Worm (Caenorhabditis elegans) whole organism, young adult: ENCODE results near the gene C44C10.9.

Experiments
- B0261.1 ChIP-seq: sonication (generic microtip); optimal IDR thresholded peaks from 2 replicates; lab custom pipeline; 2016; ENCODE audit warnings: mild to moderate bottlenecking, missing genetic modification characterization, moderate library complexity, missing compliant biosample characterization
- B0336.3 ChIP-seq: fragments of 200-800 bp; sonication (Bioruptor generic); IDR thresholded peaks from 2 replicates; pipeline ENCODE4 v1.3.6; 2022; ENCODE audit warnings: missing genetic modification characterization, missing compliant biosample characterization
- D2030.7 ChIP-seq: fragments of 200-800 bp; sonication (Bioruptor generic); IDR thresholded peaks from 2 replicates; pipeline ENCODE4 v1.3.6; 2022; ENCODE audit warnings: missing genetic modification reagents, missing genetic modification characterization, missing compliant biosample characterization
- F37B4.10 ChIP-seq: fragments of 200-800 bp; sonication (Bioruptor generic); IDR thresholded peaks from 2 replicates; pipeline ENCODE4 v1.3.6; 2022; ENCODE audit warnings: missing genetic modification characterization, missing compliant biosample characterization
- F49E8.2 ChIP-seq: sonication (generic microtip); optimal IDR thresholded peaks from 3 replicates; lab custom pipeline; 2017; ENCODE audit warnings: missing genetic modification characterization, mild to moderate bottlenecking, missing compliant biosample characterization, antibody characterized with exemption, moderate library complexity; ENCODE audit not compliant: insufficient read depth
- F57A8.1 ChIP-seq: fragments of 200-800 bp; sonication (Bioruptor generic); optimal IDR thresholded peaks from 2 replicates; lab custom pipeline; 2018; ENCODE audit warnings: mild to moderate bottlenecking, missing genetic modification characterization, moderate library complexity, missing compliant biosample characterization
- F57C9.4 ChIP-seq: sonication (generic microtip); optimal IDR thresholded peaks from 2 replicates; lab custom pipeline; 2017; ENCODE audit warnings: mild to moderate bottlenecking, missing genetic modification characterization, missing compliant biosample characterization
- Y53F4B.3 ChIP-seq: fragments of 200-800 bp; sonication (Bioruptor generic); IDR thresholded peaks from 2 replicates; pipeline ENCODE4 v1.3.6; 2022; ENCODE audit warnings: missing genetic modification reagents, missing genetic modification characterization, missing compliant biosample characterization
- Y56A3A.18 ChIP-seq: fragments of 200-800 bp; sonication (Bioruptor generic); IDR thresholded peaks from 2 replicates; pipeline ENCODE4 v1.3.6; 2022; ENCODE audit warnings: missing genetic modification reagents, missing genetic modification characterization, missing compliant biosample characterization
- Y95B8A.8 ChIP-seq: fragments of 200-800 bp; sonication (Bioruptor generic); IDR thresholded peaks from 2 replicates; pipeline ENCODE4 v1.3.6; 2022; ENCODE audit warnings: missing genetic modification reagents, missing genetic modification characterization, missing compliant biosample characterization
- atf-7 ChIP-seq: sonication (generic microtip); optimal IDR thresholded peaks from 2 replicates; lab custom pipeline; 2017; ENCODE audit warnings: mild to moderate bottlenecking, missing genetic modification characterization, missing compliant biosample characterization
- athp-1 ChIP-seq: sonication (generic microtip); optimal IDR thresholded peaks from 2 replicates; lab custom pipeline; 2017; ENCODE audit warnings: mild to moderate bottlenecking, missing genetic modification characterization, missing compliant biosample characterization
- attf-6 ChIP-seq: fragments of 200-800 bp; sonication (Bioruptor generic); IDR thresholded peaks from 2 replicates; pipeline ENCODE4 v1.3.6; 2022; ENCODE audit warnings: missing genetic modification reagents, missing genetic modification characterization, missing compliant biosample characterization
- bed-1 ChIP-seq: fragments of 200-800 bp; sonication (Bioruptor generic); IDR thresholded peaks from 2 replicates; pipeline ENCODE4 v1.3.6; 2022; ENCODE audit warnings: missing genetic modification reagents, missing genetic modification characterization, missing compliant biosample characterization
- cebp-1 ChIP-seq, 2 experiments: fragments of 200-800 bp in 1 of 2; sonication (Bioruptor generic) in 1 of 2; sonication (generic microtip) in 1 of 2; IDR thresholded peaks in 1 of 2; optimal IDR thresholded peaks in 1 of 2; 2 replicates each; pipeline versions ENCODE4 v1.3.6 to Lab custom; 2017 to 2022; ENCODE audit warnings: missing compliant biosample characterization in 2 of 2, missing genetic modification characterization in 2 of 2, mild to moderate bottlenecking in 1 of 2, missing genetic modification reagents in 1 of 2, moderate library complexity in 1 of 2
- ceh-58 ChIP-seq: fragments of 200-800 bp; sonication (Bioruptor generic); IDR thresholded peaks from 2 replicates; pipeline ENCODE4 v1.3.6; 2022; ENCODE audit warnings: missing genetic modification characterization, missing compliant biosample characterization
- ceh-91 ChIP-seq: fragments of 200-800 bp; sonication (Bioruptor generic); IDR thresholded peaks from 2 replicates; pipeline ENCODE4 v1.3.6; 2022; ENCODE audit warnings: missing genetic modification reagents, missing genetic modification characterization, missing compliant biosample characterization
- chd-7 ChIP-seq: sonication (generic microtip); optimal IDR thresholded peaks from 2 replicates; lab custom pipeline; 2016; ENCODE audit warnings: mild to moderate bottlenecking, missing genetic modification characterization, moderate library complexity, missing compliant biosample characterization
- hlh-26 ChIP-seq: fragments of 200-800 bp; sonication (Bioruptor generic); conservative IDR thresholded peaks from 2 replicates; pipeline ENCODE4 v1.3.6; 2022; ENCODE audit warnings: missing genetic modification reagents, missing genetic modification characterization, missing compliant biosample characterization
- hrde-1 ChIP-seq: sonication (generic microtip); optimal IDR thresholded peaks from 2 replicates; lab custom pipeline; 2016; ENCODE audit warnings: missing genetic modification characterization, mild to moderate bottlenecking, missing compliant biosample characterization, moderate library complexity, missing genotype, missing genetic modification reagents, borderline replicate concordance
- hsf-1 ChIP-seq: fragments of 200-800 bp; sonication (Bioruptor generic); IDR thresholded peaks from 2 replicates; pipeline ENCODE4 v1.3.6; 2022; ENCODE audit warnings: missing genetic modification reagents, missing genetic modification characterization, missing compliant biosample characterization
- lin-35 ChIP-seq, 3 experiments: fragments of 150-350 bp in 2 of 3; sonication (generic microtip) in 1 of 3; optimal IDR thresholded peaks; 2 replicates each; lab custom pipeline; 2014 to 2018; ENCODE audit warnings: missing biosample characterization in 3 of 3, missing genetic modification characterization in 3 of 3, missing genetic modification reagents in 3 of 3
- lin-40 ChIP-seq: sonication (generic microtip); optimal IDR thresholded peaks from 2 replicates; lab custom pipeline; 2016; ENCODE audit warnings: missing genetic modification characterization, mild to moderate bottlenecking, missing compliant biosample characterization, missing genotype, missing genetic modification reagents
- lsl-1 ChIP-seq: fragments of 200-800 bp; sonication (Bioruptor generic); optimal IDR thresholded peaks from 2 replicates; lab custom pipeline; 2018; ENCODE audit warnings: mild to moderate bottlenecking, missing genetic modification characterization, moderate library complexity, missing compliant biosample characterization
- lsy-27 ChIP-seq: sonication (generic microtip); optimal IDR thresholded peaks from 2 replicates; lab custom pipeline; 2017; ENCODE audit warnings: missing genetic modification characterization, mild to moderate bottlenecking, missing compliant biosample characterization, antibody characterized with exemption, missing genotype, borderline replicate concordance; ENCODE audit not compliant: insufficient read depth
- nfya-1 ChIP-seq: sonication (generic microtip); optimal IDR thresholded peaks from 2 replicates; lab custom pipeline; 2017; ENCODE audit warnings: antibody characterized with exemption, missing compliant biosample characterization, missing genetic modification characterization, borderline replicate concordance; ENCODE audit not compliant: insufficient read depth
- nhr-120 ChIP-seq: fragments of 200-800 bp; sonication (Bioruptor generic); IDR thresholded peaks from 2 replicates; pipeline ENCODE4 v1.3.6; 2022; ENCODE audit warnings: missing genetic modification characterization, missing compliant biosample characterization
- nhr-80 ChIP-seq: sonication (generic microtip); optimal IDR thresholded peaks from 2 replicates; lab custom pipeline; 2016; ENCODE audit warnings: missing genetic modification characterization, missing compliant biosample characterization
- pha-4 ChIP-seq: fragments of 150-350 bp; sonication (generic microtip); optimal IDR thresholded peaks from 2 replicates; lab custom pipeline; 2014; ENCODE audit warnings: missing biosample characterization, missing genetic modification reagents, missing genetic modification characterization
- rcor-1 ChIP-seq: fragments of 200-800 bp; sonication (Bioruptor generic); IDR thresholded peaks from 2 replicates; pipeline ENCODE4 v1.3.6; 2022; ENCODE audit warnings: missing genetic modification reagents, missing genetic modification characterization, missing compliant biosample characterization
- repo-1 ChIP-seq: sonication (generic microtip); optimal IDR thresholded peaks from 2 replicates; lab custom pipeline; 2017; ENCODE audit warnings: mild to moderate bottlenecking, missing genetic modification characterization, missing compliant biosample characterization
- sdz-38 ChIP-seq: sonication (generic microtip); optimal IDR thresholded peaks from 2 replicates; lab custom pipeline; 2016; ENCODE audit warnings: missing genotype, missing genetic modification characterization, missing compliant biosample characterization
- sea-2 ChIP-seq: fragments of 200-800 bp; sonication (Bioruptor generic); IDR thresholded peaks from 2 replicates; pipeline ENCODE4 v1.3.6; 2022; ENCODE audit warnings: missing genetic modification characterization, missing compliant biosample characterization
- snpc-1.1 ChIP-seq: sonication (generic microtip); optimal IDR thresholded peaks from 2 replicates; lab custom pipeline; 2017; ENCODE audit warnings: missing genetic modification characterization, mild to moderate bottlenecking, missing compliant biosample characterization, antibody characterized with exemption, moderate library complexity, missing genotype, missing genetic modification reagents; ENCODE audit not compliant: insufficient read depth
- unc-62 ChIP-seq: fragments of 150-350 bp; optimal IDR thresholded peaks from 2 replicates; lab custom pipeline; 2014; ENCODE audit warnings: missing biosample characterization, missing genetic modification reagents, missing genetic modification characterization
- zim-3 ChIP-seq: sonication (generic microtip); optimal IDR thresholded peaks from 2 replicates; lab custom pipeline; 2017; ENCODE audit warnings: mild to moderate bottlenecking, missing genetic modification characterization, moderate library complexity, missing compliant biosample characterization
- ztf-18 ChIP-seq: sonication (generic microtip); optimal IDR thresholded peaks from 2 replicates; lab custom pipeline; 2016; ENCODE audit warnings: missing genotype, mild to moderate bottlenecking, missing genetic modification characterization, missing compliant biosample characterization
- ztf-22 ChIP-seq: fragments of 200-800 bp; sonication (Bioruptor generic); optimal IDR thresholded peaks from 2 replicates; lab custom pipeline; 2018; ENCODE audit warnings: mild to moderate bottlenecking, missing genetic modification characterization, moderate library complexity, missing compliant biosample characterization
- ztf-25 ChIP-seq: fragments of 200-800 bp; sonication (Bioruptor generic); IDR thresholded peaks from 2 replicates; pipeline ENCODE4 v1.3.6; 2022; ENCODE audit warnings: missing genetic modification reagents, missing genetic modification characterization, missing compliant biosample characterization
- ztf-3 ChIP-seq: fragments of 200-800 bp; sonication (Bioruptor generic); optimal IDR thresholded peaks from 2 replicates; lab custom pipeline; 2018; ENCODE audit warnings: mild to moderate bottlenecking, missing genetic modification characterization, missing compliant biosample characterization

The C44C10.9 gene

DNA sequence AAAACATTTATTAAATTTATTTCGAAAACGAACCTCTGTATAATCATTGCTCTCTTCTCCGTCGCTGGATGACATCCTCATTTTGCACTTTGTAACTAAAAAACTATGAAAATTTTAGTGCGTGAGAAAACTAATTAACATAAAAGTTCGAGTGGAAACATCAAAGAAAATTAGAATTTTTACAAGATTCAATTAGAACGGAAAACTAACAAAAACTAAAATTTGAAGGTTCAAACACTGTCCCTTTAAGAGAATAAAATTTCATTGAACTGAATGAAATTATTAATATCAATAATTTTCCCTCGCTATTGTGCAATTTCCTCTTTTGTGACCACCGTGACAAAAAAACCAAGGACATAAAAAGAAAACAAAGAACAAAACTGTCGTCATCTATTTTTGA is 20.7 kb upstream of the C44C10.9 start, which contains the start of gene D1053.3:
Gene D1053.3 (minus strand): TSS at position 101 of the 400 bp plus-strand sequence.
- TF ChIP-seq hrde-1 (tag; lab: Kevin White, UChicago) (no peak), hsf-1 (GFP tag; lab: Robert Waterston, UW) (no peak), D2030.7 (no peak), F57C9.4 (tag; lab: Kevin White, UChicago) (no peak), lsl-1 (GFP tag; lab: Kevin White, UChicago) (no peak), snpc-1.1 (tag; lab: Kevin White, UChicago) (no peak), Y95B8A.8 (GFP tag; lab: Robert Waterston, UW) (no peak), lin-35 (GFP tag; optimal IDR thresholded peaks at IDR 0.05; lab: Kevin White, UChicago) (no peak), pha-4 (no peak), zim-3 (tag; lab: Kevin White, UChicago) (no peak), ceh-91 (GFP tag; lab: Robert Waterston, UW) (no peak), unc-62 (no peak), ztf-22 (no peak), ceh-58 (GFP tag; lab: Robert Waterston, UW) (no peak), Y56A3A.18 (no peak), ztf-18 (tag; lab: Kevin White, UChicago) (no peak), Y53F4B.3 (no peak), rcor-1 (GFP tag; lab: Robert Waterston, UW) (no peak), chd-7 (no peak)
- TF ChIP-seq, all 124 proteins: peak for 0

DNA sequence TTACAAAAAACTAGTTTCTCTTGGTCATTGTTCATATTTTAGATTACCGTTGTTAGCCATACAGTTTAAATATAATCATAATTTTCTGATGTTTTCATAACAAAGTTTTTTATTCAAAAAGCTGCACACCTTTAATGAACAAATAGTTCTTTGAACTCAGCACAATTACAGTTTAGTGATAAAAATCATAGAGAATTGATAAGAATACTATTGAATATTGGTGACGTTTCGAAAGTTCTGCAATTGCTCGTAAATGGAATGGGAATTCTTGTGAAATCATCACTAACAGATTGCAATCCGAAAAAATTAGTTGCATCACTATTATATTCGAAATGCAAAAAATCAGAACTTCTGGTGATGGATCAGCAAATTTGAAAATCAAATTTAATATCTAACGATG is 17.8 kb upstream of the C44C10.9 start:
- TF ChIP-seq nhr-80 (peak; percentile 4), ztf-18 (tag; lab: Kevin White, UChicago) (no peak)

- no peak for TF ChIP-seq nfya-1 (tag; lab: Kevin White, UChicago)
- no peak for TF ChIP-seq lsy-27 (tag; lab: Kevin White, UChicago)
- TF ChIP-seq B0261.1 (tag; lab: Kevin White, UChicago) = no peak
- TF ChIP-seq attf-6 (GFP tag; lab: Robert Waterston, UW) = no peak
- TF ChIP-seq bed-1 = no peak
- no peak for TF ChIP-seq hlh-26 (GFP tag; lab: Robert Waterston, UW)
- TF ChIP-seq athp-1 (tag; lab: Kevin White, UChicago) = no peak
- TF ChIP-seq F37B4.10 (GFP tag; lab: Robert Waterston, UW) = no peak
- no peak for TF ChIP-seq B0336.3 (GFP tag; lab: Robert Waterston, UW)
- TF ChIP-seq sdz-38 (tag; lab: Kevin White, UChicago) = no peak
- no peak for TF ChIP-seq nhr-120
- TF ChIP-seq lsl-1 (GFP tag; lab: Kevin White, UChicago) = no peak
- no peak for TF ChIP-seq F57A8.1 (GFP tag; lab: Kevin White, UChicago)
- TF ChIP-seq F49E8.2 (tag; lab: Kevin White, UChicago) = no peak
- no peak for TF ChIP-seq ztf-25 (GFP tag; lab: Robert Waterston, UW)
- TF ChIP-seq, all 124 proteins: peak for 0
Observed at ce11 chrX:11732752-11733151, 16.4 kb upstream of the C44C10.9 start.

DNA sequence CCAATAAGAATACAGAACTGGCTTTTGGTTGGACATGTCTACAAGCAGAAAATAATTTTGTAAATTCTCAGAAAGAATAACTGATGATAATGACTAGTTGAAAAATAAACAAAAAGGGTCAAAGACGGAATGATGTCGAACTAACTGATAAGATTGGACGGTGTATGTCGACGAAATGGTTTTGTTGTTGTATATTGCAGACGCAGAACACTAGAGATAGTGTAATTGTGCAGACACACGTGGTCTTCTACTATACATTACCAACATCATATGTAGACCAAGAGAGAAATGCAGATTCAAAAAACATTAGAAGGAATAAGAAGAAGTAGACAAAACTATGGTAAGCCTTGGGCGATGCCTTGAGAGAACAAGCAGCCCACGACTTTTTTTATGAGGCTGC is 11.4 kb upstream of the C44C10.9 start, which contains the start of the genes gst-42 and D1053.2:
Gene gst-42 (minus strand): TSS at position 176 of the 400 bp plus-strand sequence.
Gene D1053.2 (plus strand): TSS at position 391 of the 400 bp plus-strand sequence.
- TF ChIP-seq B0336.3 (GFP tag; lab: Robert Waterston, UW) (0 out of 2 replicates have a peak, but pooled peaks have one; percentile 16), pha-4 (peak; percentile 77), atf-7 (peak; percentile 49), sea-2 (no peak), ztf-3 (GFP tag; lab: Kevin White, UChicago) (no peak), repo-1 (tag; lab: Kevin White, UChicago) (no peak), nhr-120 (no peak), lin-40 (tag; lab: Kevin White, UChicago) (peak; percentile 23), nhr-80 (peak; percentile 92), cebp-1 (GFP tag; IDR thresholded peaks at IDR 0.05; lab: Robert Waterston, UW) (no peak), cebp-1 (tag; optimal IDR thresholded peaks at IDR 0.05; lab: Kevin White, UChicago) (peak; percentile 10)
